Worm (Caenorhabditis elegans): Measurements from ENCODE around the gene D1086.2.
"Not testable (repeated sequence)": the region's sequence is repeated elsewhere in the genome, so short reads cannot be mapped to it uniquely, and the experiment has no call there.

Gene D1086.2

ce11 chrV:14063980-14064379, 34.5 kb downstream of the D1086.2 start:
- TF ChIP-seq gmeb-2 (tag; optimal IDR thresholded peaks at IDR 0.05) (no peak), elt-4 (tag; optimal IDR thresholded peaks at IDR 0.05) (no peak), ref-2 (tag; optimal IDR thresholded peaks at IDR 0.05) (no peak), unc-86 (tag; optimal IDR thresholded peaks at IDR 0.05) (no peak), nfya-1 (tag; optimal IDR thresholded peaks at IDR 0.05) (peak; percentile 94)

- TF ChIP-seq nhr-232 (tag; optimal IDR thresholded peaks at IDR 0.05) (no peak), K09A11.1 (tag; optimal IDR thresholded peaks at IDR 0.05; ENCODE audit: insufficient read depth) (no peak), mec-3 (tag; optimal IDR thresholded peaks at IDR 0.05; ENCODE audit: borderline replicate concordance) (no peak), odd-2 (tag; optimal IDR thresholded peaks at IDR 0.05) (no peak), ceh-2 (tag; optimal IDR thresholded peaks at IDR 0.05) (no peak), hlh-6 (tag; optimal IDR thresholded peaks at IDR 0.05) (no peak), nfya-1 (tag; optimal IDR thresholded peaks at IDR 0.05) (no peak), K02D7.2 (tag; optimal IDR thresholded peaks at IDR 0.05) (no peak), ceh-19 (GFP tag; optimal IDR thresholded peaks at IDR 0.05) (no peak), gmeb-2 (tag; optimal IDR thresholded peaks at IDR 0.05) (no peak), hlh-13 (GFP tag; optimal IDR thresholded peaks at IDR 0.05) (no peak), zip-5 (tag; optimal IDR thresholded peaks at IDR 0.05) (no peak), ceh-18 (tag; optimal IDR thresholded peaks at IDR 0.05) (no peak), fkh-6 (tag; optimal IDR thresholded peaks at IDR 0.05) (no peak), madf-2 (tag; optimal IDR thresholded peaks at IDR 0.05) (no peak), pha-2 (tag; optimal IDR thresholded peaks at IDR 0.05) (no peak), ets-4 (tag; optimal IDR thresholded peaks at IDR 0.05) (no peak), ztf-16 (tag; optimal IDR thresholded peaks at IDR 0.05) (no peak), sox-4 (tag; optimal IDR thresholded peaks at IDR 0.05) (no peak), ceh-24 (tag; optimal IDR thresholded peaks at IDR 0.05) (no peak)
Observed at ce11 chrV:14057540-14057939, 40.9 kb downstream of the D1086.2 start, which contains the start of gene F58D12.3. F58D12.3 (plus strand) TSS chrV:14057840.

- TF ChIP-seq fkh-6 (tag; optimal IDR thresholded peaks at IDR 0.05) (peak; percentile 50), ceh-34 (tag; optimal IDR thresholded peaks at IDR 0.05) (peak; percentile 3), hlh-30 (tag; optimal IDR thresholded peaks at IDR 0.05; ENCODE audit: insufficient read depth) (peak; percentile 90), unc-42 (tag; optimal IDR thresholded peaks at IDR 0.05) (peak; percentile 66), ref-2 (tag; optimal IDR thresholded peaks at IDR 0.05) (peak; percentile 91), ceh-2 (tag; optimal IDR thresholded peaks at IDR 0.05) (peak; percentile 92), hlh-6 (tag; optimal IDR thresholded peaks at IDR 0.05) (peak; percentile 62), F13H6.1 (tag; optimal IDR thresholded peaks at IDR 0.05) (peak; percentile 53), hlh-8 (tag; optimal IDR thresholded peaks at IDR 0.05) (peak; percentile 85), pqm-1 (tag; optimal IDR thresholded peaks at IDR 0.05) (peak; percentile 44), unc-3 (GFP tag; conservative IDR thresholded peaks at IDR 0.05) (0 out of 2 replicates have a peak, but pooled peaks have one; percentile 40), ceh-14 (tag; optimal IDR thresholded peaks at IDR 0.05) (peak; percentile 65), fax-1 (tag; optimal IDR thresholded peaks at IDR 0.05) (peak; percentile 54), unc-55 (GFP tag; optimal IDR thresholded peaks at IDR 0.05) (peak; percentile 39), tbx-7 (tag; optimal IDR thresholded peaks at IDR 0.05) (peak; percentile 91), sdc-2 (tag; optimal IDR thresholded peaks at IDR 0.05) (peak; percentile 66), elt-2 (tag; optimal IDR thresholded peaks at IDR 0.05) (peak; percentile 58), zip-5 (tag; optimal IDR thresholded peaks at IDR 0.05) (peak; percentile 75), rnt-1 (tag; optimal IDR thresholded peaks at IDR 0.05) (peak; percentile 84), tbx-2 (tag; optimal IDR thresholded peaks at IDR 0.05) (peak; percentile 91), dmd-4 (tag; optimal IDR thresholded peaks at IDR 0.05; ENCODE audit: borderline replicate concordance) (peak; percentile 43), dve-1 (tag; optimal IDR thresholded peaks at IDR 0.05) (peak; percentile 9), mec-3 (tag; optimal IDR thresholded peaks at IDR 0.05; ENCODE audit: borderline replicate concordance) (peak; percentile 83), ztf-16 (tag; optimal IDR thresholded peaks at IDR 0.05) (peak; percentile 16), C08G9.2 (tag; optimal IDR thresholded peaks at IDR 0.05) (peak; percentile 99), ceh-31 (tag; optimal IDR thresholded peaks at IDR 0.05) (peak; percentile 92), lim-6 (tag; optimal IDR thresholded peaks at IDR 0.05) (peak; percentile 35), ceh-18 (tag; optimal IDR thresholded peaks at IDR 0.05) (peak; percentile 76), nfya-1 (tag; optimal IDR thresholded peaks at IDR 0.05) (peak; percentile 37), ets-4 (tag; optimal IDR thresholded peaks at IDR 0.05) (peak; percentile 97)
- not testable (repeated sequence) for TF ChIP-seq unc-3 (tag; optimal IDR thresholded peaks at IDR 0.05)
Observed at ce11 chrV:14055097-14055496, 43.4 kb downstream of the D1086.2 start.
